Fruit fly (Drosophila melanogaster) whole organism, embryonic: Measurements from ENCODE around the gene Apt1.

Experiments
- Atf-2 ChIP-seq: fragments of 200-800 bp; sonication (Bioruptor generic); optimal IDR thresholded peaks from 2 replicates; lab custom pipeline; 2016; ENCODE audit warnings: missing biosample characterization, missing genetic modification characterization
- Bgb ChIP-seq: fragments of 200-800 bp; sonication (Bioruptor generic); IDR thresholded peaks from 2 replicates; pipeline ENCODE4 v1.3.6; 2022; ENCODE audit warnings: missing biosample characterization, missing genetic modification characterization; ENCODE audit not compliant: partially characterized antibody
- CG10267 ChIP-seq: fragments of 200-800 bp; sonication (Bioruptor generic); optimal IDR thresholded peaks from 2 replicates; lab custom pipeline; 2018; ENCODE audit warnings: missing biosample characterization, mild to moderate bottlenecking, missing genetic modification characterization, moderate library complexity
- CG14710 ChIP-seq: fragments of 200-800 bp; sonication (Bioruptor generic); optimal IDR thresholded peaks from 3 replicates; lab custom pipeline; 2019; ENCODE audit warnings: missing biosample characterization, mild to moderate bottlenecking, missing genetic modification characterization, moderate library complexity
- CG14860 ChIP-seq: fragments of 200-800 bp; sonication (Bioruptor generic); IDR thresholded peaks from 3 replicates; pipeline ENCODE4 v1.3.6; 2022; ENCODE audit warnings: missing biosample characterization, missing genetic modification characterization; ENCODE audit not compliant: partially characterized antibody
- CG1603 ChIP-seq: fragments of 200-800 bp; sonication (Bioruptor generic); optimal IDR thresholded peaks from 2 replicates; lab custom pipeline; 2019; ENCODE audit warnings: missing biosample characterization, mild to moderate bottlenecking, missing genetic modification characterization, moderate library complexity
- CG2116 ChIP-seq: fragments of 200-800 bp; sonication (Bioruptor generic); optimal IDR thresholded peaks from 3 replicates; lab custom pipeline; 2018; ENCODE audit warnings: missing biosample characterization, mild to moderate bottlenecking, missing genetic modification characterization
- CG2129 ChIP-seq: fragments of 200-800 bp; sonication (Bioruptor generic); IDR thresholded peaks from 2 replicates; pipeline ENCODE4 v1.3.6; 2022; ENCODE audit warnings: missing biosample characterization, missing genetic modification characterization; ENCODE audit not compliant: partially characterized antibody
- CG2875 ChIP-seq: fragments of 200-800 bp; sonication (Bioruptor generic); optimal IDR thresholded peaks from 2 replicates; lab custom pipeline; 2017; ENCODE audit warnings: missing biosample characterization, mild to moderate bottlenecking, missing genetic modification characterization, missing genetic modification reagents
- CG34376 ChIP-seq: fragments of 200-800 bp; sonication (Bioruptor generic); optimal IDR thresholded peaks from 2 replicates; lab custom pipeline; 2018; ENCODE audit warnings: missing biosample characterization, mild to moderate bottlenecking, missing genetic modification characterization
- CG3995 ChIP-seq: fragments of 200-800 bp; sonication (Bioruptor generic); optimal IDR thresholded peaks from 3 replicates; lab custom pipeline; 2016; ENCODE audit warnings: missing biosample characterization, missing genetic modification characterization
- CG42726 ChIP-seq: fragments of 200-800 bp; sonication (Bioruptor generic); IDR thresholded peaks from 2 replicates; pipeline ENCODE4 v1.3.6; 2022; ENCODE audit warnings: missing biosample characterization, missing genetic modification characterization; ENCODE audit not compliant: partially characterized antibody
- CG43689 ChIP-seq: fragments of 200-800 bp; sonication (Bioruptor generic); IDR thresholded peaks from 2 replicates; pipeline ENCODE4 v1.3.6; 2022; ENCODE audit warnings: missing biosample characterization, missing genetic modification characterization
- CG4617 ChIP-seq: fragments of 200-800 bp; sonication (Bioruptor generic); optimal IDR thresholded peaks from 3 replicates; lab custom pipeline; 2016; ENCODE audit warnings: missing biosample characterization, missing genetic modification characterization, borderline replicate concordance
- CG5180 ChIP-seq: fragments of 200-800 bp; sonication (Bioruptor generic); optimal IDR thresholded peaks from 3 replicates; lab custom pipeline; 2017; ENCODE audit warnings: missing biosample characterization, missing genetic modification characterization, mild to moderate bottlenecking, moderate library complexity, missing genetic modification reagents
- CG5245 ChIP-seq: fragments of 200-800 bp; sonication (Bioruptor generic); optimal IDR thresholded peaks from 3 replicates; lab custom pipeline; 2016; ENCODE audit warnings: missing biosample characterization, missing genetic modification characterization
- CG6791 ChIP-seq: fragments of 200-800 bp; sonication (Bioruptor generic); IDR thresholded peaks from 3 replicates; pipeline ENCODE4 v1.3.6; 2022; ENCODE audit warnings: missing biosample characterization, missing genetic modification characterization; ENCODE audit not compliant: partially characterized antibody
- CG7963 ChIP-seq: fragments of 200-800 bp; sonication (Bioruptor generic); IDR thresholded peaks from 3 replicates; pipeline ENCODE4 v1.3.6; 2022; ENCODE audit warnings: missing biosample characterization, missing genetic modification characterization; ENCODE audit not compliant: partially characterized antibody
- Dp ChIP-seq: fragments of 200-800 bp; sonication (Bioruptor generic); optimal IDR thresholded peaks from 2 replicates; lab custom pipeline; 2018; ENCODE audit warnings: missing biosample characterization, mild to moderate bottlenecking, missing genetic modification characterization, moderate library complexity
- Dref ChIP-seq: fragments of 200-800 bp; sonication (Bioruptor generic); IDR thresholded peaks from 2 replicates; pipeline ENCODE4 v1.3.6; 2022; ENCODE audit warnings: missing biosample characterization, missing genetic modification characterization
- E2f2 ChIP-seq: fragments of 200-800 bp; sonication (Bioruptor generic); IDR thresholded peaks from 2 replicates; pipeline ENCODE4 v1.3.6; 2022; ENCODE audit warnings: missing biosample characterization, missing genetic modification characterization
- Ets65A ChIP-seq: fragments of 200-800 bp; sonication (Bioruptor generic); peaks from one replicate; lab custom pipeline; 2016; ENCODE audit warnings: missing biosample characterization, missing genetic modification characterization
- Gug ChIP-seq: fragments of 200-800 bp; sonication (Bioruptor generic); IDR thresholded peaks from 4 replicates; pipeline ENCODE4 v1.3.6; 2022; ENCODE audit warnings: missing biosample characterization, missing genetic modification characterization
- MBD-R2 ChIP-seq: fragments of 200-800 bp; sonication (Bioruptor generic); IDR thresholded peaks from 2 replicates; pipeline ENCODE4 v1.3.6; 2022; ENCODE audit warnings: missing biosample characterization, missing genetic modification characterization
- Med ChIP-seq: fragments of 200-800 bp; sonication (Bioruptor generic); peaks from one replicate; lab custom pipeline; 2016; ENCODE audit warnings: missing biosample characterization, missing genetic modification characterization, mild to moderate bottlenecking, inconsistent platforms, moderate library complexity
- Opbp ChIP-seq: fragments of 200-800 bp; sonication (Bioruptor generic); IDR thresholded peaks from 3 replicates; pipeline ENCODE4 v1.3.6; 2022; ENCODE audit warnings: missing biosample characterization, missing genetic modification characterization; ENCODE audit not compliant: partially characterized antibody
- Scr ChIP-seq: fragments of 200-800 bp; sonication (Bioruptor generic); IDR thresholded peaks from 2 replicates; pipeline ENCODE4 v1.3.6; 2022; ENCODE audit warnings: missing biosample characterization, missing genetic modification characterization; ENCODE audit not compliant: partially characterized antibody
- Xbp1 ChIP-seq: fragments of 200-800 bp; sonication (Bioruptor generic); optimal IDR thresholded peaks from 3 replicates; lab custom pipeline; 2016; ENCODE audit warnings: missing biosample characterization, mild to moderate bottlenecking, missing genetic modification characterization
- YL-1 ChIP-seq: fragments of 200-800 bp; sonication (Bioruptor generic); optimal IDR thresholded peaks from 3 replicates; lab custom pipeline; 2017; ENCODE audit warnings: missing biosample characterization, mild to moderate bottlenecking, missing genetic modification characterization
- amos ChIP-seq: fragments of 200-800 bp; sonication (Bioruptor generic); IDR thresholded peaks from 2 replicates; pipeline ENCODE4 v1.3.6; 2022; ENCODE audit warnings: missing biosample characterization, missing genetic modification characterization; ENCODE audit not compliant: partially characterized antibody
- chinmo ChIP-seq: fragments of 200-800 bp; sonication (Bioruptor generic); IDR thresholded peaks from 4 replicates; pipeline ENCODE4 v1.3.6; 2022; ENCODE audit warnings: missing biosample characterization, missing genetic modification characterization; ENCODE audit not compliant: partially characterized antibody
- ftz-f1 ChIP-seq: fragments of 200-800 bp; sonication (Bioruptor generic); optimal IDR thresholded peaks from 2 replicates; lab custom pipeline; 2016; ENCODE audit warnings: missing biosample characterization, missing genetic modification characterization
- grau ChIP-seq: fragments of 200-800 bp; optimal IDR thresholded peaks from 3 replicates; lab custom pipeline; 2019; ENCODE audit warnings: missing biosample characterization, mild to moderate bottlenecking, missing genetic modification characterization, moderate library complexity
- hbn ChIP-seq: fragments of 200-800 bp; sonication (Bioruptor generic); IDR thresholded peaks from 2 replicates; pipeline ENCODE4 v1.3.6; 2022; ENCODE audit warnings: missing biosample characterization, missing genetic modification characterization; ENCODE audit not compliant: partially characterized antibody
- lilli ChIP-seq: fragments of 200-800 bp; sonication (Bioruptor generic); optimal IDR thresholded peaks from 3 replicates; lab custom pipeline; 2016; ENCODE audit warnings: missing biosample characterization, missing genetic modification characterization
- nerfin-2 ChIP-seq: fragments of 200-800 bp; sonication (Bioruptor generic); IDR thresholded peaks from 2 replicates; pipeline ENCODE4 v1.3.6; 2022; ENCODE audit warnings: missing biosample characterization, missing genetic modification characterization; ENCODE audit not compliant: partially characterized antibody
- nmo ChIP-seq: fragments of 200-800 bp; sonication (Bioruptor generic); optimal IDR thresholded peaks from 2 replicates; lab custom pipeline; 2018; ENCODE audit warnings: missing biosample characterization, mild to moderate bottlenecking, missing genetic modification characterization, moderate library complexity
- onecut ChIP-seq: fragments of 200-800 bp; sonication (Bioruptor generic); IDR thresholded peaks from 2 replicates; pipeline ENCODE4 v1.3.6; 2022; ENCODE audit warnings: missing biosample characterization, missing genetic modification characterization
- pzg ChIP-seq: fragments of 200-800 bp; sonication (Bioruptor generic); optimal IDR thresholded peaks from 3 replicates; lab custom pipeline; 2018; ENCODE audit warnings: missing biosample characterization, mild to moderate bottlenecking, missing genetic modification characterization, moderate library complexity
- row ChIP-seq: fragments of 200-800 bp; sonication (Bioruptor generic); IDR thresholded peaks from 3 replicates; pipeline ENCODE4 v1.3.6; 2022; ENCODE audit warnings: missing biosample characterization, missing genetic modification characterization
- run ChIP-seq: fragments of 200-800 bp; sonication (Bioruptor generic); optimal IDR thresholded peaks from 3 replicates; lab custom pipeline; 2018; ENCODE audit warnings: missing biosample characterization, mild to moderate bottlenecking, missing genetic modification characterization
- sna ChIP-seq: fragments of 200-800 bp; sonication (Bioruptor generic); IDR thresholded peaks from 2 replicates; pipeline ENCODE4 v1.3.6; 2022; ENCODE audit warnings: missing biosample characterization, missing genetic modification characterization; ENCODE audit not compliant: partially characterized antibody
- sob ChIP-seq: fragments of 200-800 bp; sonication (Bioruptor generic); IDR thresholded peaks from 2 replicates; pipeline ENCODE4 v1.3.6; 2022; ENCODE audit warnings: missing biosample characterization, missing genetic modification characterization
- sr ChIP-seq: fragments of 200-800 bp; sonication (Bioruptor generic); IDR thresholded peaks from 3 replicates; pipeline ENCODE4 v1.3.6; 2022; ENCODE audit warnings: missing biosample characterization, missing genetic modification characterization
- stwl ChIP-seq: fragments of 200-800 bp; sonication (Bioruptor generic); optimal IDR thresholded peaks from 3 replicates; lab custom pipeline; 2018; ENCODE audit warnings: missing biosample characterization, mild to moderate bottlenecking, missing genetic modification characterization, moderate library complexity
- unpg ChIP-seq: fragments of 200-800 bp; sonication (Bioruptor generic); optimal IDR thresholded peaks from 3 replicates; lab custom pipeline; 2018; ENCODE audit warnings: missing biosample characterization, mild to moderate bottlenecking, missing genetic modification characterization, moderate library complexity
- zen2 ChIP-seq: fragments of 200-800 bp; sonication (Bioruptor generic); IDR thresholded peaks from 3 replicates; pipeline ENCODE4 v1.3.6; 2022; ENCODE audit warnings: missing biosample characterization, missing genetic modification characterization; ENCODE audit not compliant: partially characterized antibody

Gene Apt1

dm6 chr3L:11627819-11628483 is at the start of gene Apt1 (continued):
- TF ChIP-seq sr (GFP tag; lab: Robert Waterston, UW) (no peak), YL-1 (GFP tag; lab: Kevin White, UChicago) (peak; percentile 27), run (tag; lab: Kevin White, UChicago) (no peak), Dref (GFP tag; lab: Robert Waterston, UW) (peak; percentile 95), CG1603 (peak; percentile 43), unpg (GFP tag; lab: Kevin White, UChicago) (no peak), CG14710 (peak; percentile 19), CG3995 (GFP tag; lab: Kevin White, UChicago) (peak; percentile 4), amos (GFP tag; lab: Robert Waterston, UW) (peak; percentile 98), ftz-f1 (GFP tag; lab: Kevin White, UChicago) (peak; percentile 39), Bgb (GFP tag; lab: Robert Waterston, UW) (peak; percentile 98), sob (GFP tag; lab: Robert Waterston, UW) (peak; percentile 52), CG2116 (peak; percentile 65), CG5180 (no peak), CG2129 (GFP tag; lab: Robert Waterston, UW) (peak; percentile 83), CG14860 (peak; percentile 96), Med (GFP tag; lab: Kevin White, UChicago) (peak; percentile 88), Dp (peak; percentile 69), CG42726 (GFP tag; lab: Robert Waterston, UW) (peak; percentile 97; the same call in 1 of the 2 replicates), onecut (GFP tag; lab: Robert Waterston, UW) (peak; percentile 83), nerfin-2 (GFP tag; lab: Robert Waterston, UW) (peak; percentile 82), CG2875 (no peak), CG4617 (GFP tag; lab: Kevin White, UChicago) (peak; percentile 41), stwl (tag; lab: Kevin White, UChicago) (peak; percentile 88), Gug (GFP tag; lab: Robert Waterston, UW) (peak; percentile 35; the same call in 1 of the 4 replicates), CG5245 (GFP tag; lab: Kevin White, UChicago) (no peak), CG34376 (GFP tag; lab: Kevin White, UChicago) (peak; percentile 43), nmo (peak; percentile 18), CG10267 (tag; lab: Kevin White, UChicago) (peak; percentile 44), CG6791 (peak; percentile 98), sna (GFP tag; lab: Robert Waterston, UW) (peak; percentile 94), E2f2 (peak; percentile 77), MBD-R2 (peak; percentile 85), lilli (GFP tag; lab: Kevin White, UChicago) (peak; percentile 35), Opbp (GFP tag; lab: Robert Waterston, UW) (peak; percentile 97), grau (peak; percentile 11), CG7963 (GFP tag; lab: Robert Waterston, UW) (peak; percentile 96), pzg (GFP tag; lab: Kevin White, UChicago) (peak; percentile 81), hbn (GFP tag; lab: Robert Waterston, UW) (peak; percentile 86), Scr (peak; percentile 95), zen2 (GFP tag; lab: Robert Waterston, UW) (peak; percentile 93), row (GFP tag; lab: Robert Waterston, UW) (peak; percentile 60), CG43689 (GFP tag; lab: Robert Waterston, UW) (no peak), Ets65A (peak; percentile 16), chinmo (GFP tag; lab: Robert Waterston, UW) (peak; percentile 87; the same call in 2 of the 4 replicates), Xbp1 (GFP tag; lab: Kevin White, UChicago) (no peak), Atf-2 (GFP tag; lab: Kevin White, UChicago) (no peak)
